Worm (Caenorhabditis elegans): Measurements from ENCODE around the gene C09G9.8.

- TF ChIP-seq pha-4 (tag; optimal IDR thresholded peaks at IDR 0.05) (no peak), lin-13 (tag; optimal IDR thresholded peaks at IDR 0.05) (no peak), unc-62 (GFP tag; optimal IDR thresholded peaks at IDR 0.05) (peak; percentile 43), lsy-2 (tag; optimal IDR thresholded peaks at IDR 0.05) (no peak), sem-2 (GFP tag; optimal IDR thresholded peaks at IDR 0.05) (no peak), M03D4.4 (tag; optimal IDR thresholded peaks at IDR 0.05) (no peak), ces-1 (GFP tag; optimal IDR thresholded peaks at IDR 0.05) (no peak), zip-8 (tag; optimal IDR thresholded peaks at IDR 0.05) (no peak), blmp-1 (tag; optimal IDR thresholded peaks at IDR 0.05) (no peak), nhr-12 (tag; optimal IDR thresholded peaks at IDR 0.05) (no peak)
Measured at ce11 chrIV:8906164-8906563, 24.9 kb downstream of the C09G9.8 start, which contains the start of gene C27B7.6.

Measured in whole organism, mixed stage, embryonic.